Fruit fly (Drosophila melanogaster) whole organism, embryonic: ENCODE results near the gene Cpsf100.

ENCODE experiments used
- CG14667 ChIP-seq: fragments of 200-800 bp; sonication (Bioruptor generic); IDR thresholded peaks from 2 replicates; pipeline ENCODE4 v1.3.6; 2022; ENCODE audit warnings: missing biosample characterization, missing genetic modification characterization
- CG2202 ChIP-seq: fragments of 200-800 bp; sonication (Bioruptor generic); optimal IDR thresholded peaks from 2 replicates; lab custom pipeline; 2018; ENCODE audit warnings: missing biosample characterization, mild to moderate bottlenecking, missing genetic modification characterization
- CG2875 ChIP-seq: fragments of 200-800 bp; sonication (Bioruptor generic); optimal IDR thresholded peaks from 2 replicates; lab custom pipeline; 2017; ENCODE audit warnings: missing biosample characterization, mild to moderate bottlenecking, missing genetic modification characterization, missing genetic modification reagents
- E2f1 ChIP-seq: fragments of 200-800 bp; sonication (Bioruptor generic); IDR thresholded peaks from 2 replicates; pipeline ENCODE4 v1.3.6; 2022; ENCODE audit warnings: missing biosample characterization, missing genetic modification characterization
- Hr78 ChIP-seq, 2 experiments: fragments of 200-800 bp in 1 of 2; fragments of >200 bp in 1 of 2; sonication (Bioruptor generic) in 1 of 2; optimal IDR thresholded peaks; 2 replicates each; lab custom pipeline; 2017 to 2019; ENCODE audit warnings: missing biosample characterization in 2 of 2, missing genetic modification characterization in 2 of 2, mild to moderate bottlenecking in 1 of 2, moderate library complexity in 1 of 2
- Mes4 ChIP-seq: fragments of 200-800 bp; sonication (Bioruptor generic); optimal IDR thresholded peaks from 2 replicates; lab custom pipeline; 2016; ENCODE audit warnings: missing biosample characterization, missing genetic modification characterization
- Ravus ChIP-seq: fragments of 200-800 bp; sonication (Bioruptor generic); IDR thresholded peaks from 2 replicates; pipeline ENCODE4 v1.3.6; 2022; ENCODE audit warnings: missing biosample characterization, missing genetic modification characterization
- Xrp1 ChIP-seq: fragments of 200-800 bp; sonication (Bioruptor generic); IDR thresholded peaks from 2 replicates; pipeline ENCODE4 v1.3.6; 2022; ENCODE audit warnings: missing biosample characterization, missing genetic modification characterization
- eve ChIP-seq, 2 experiments: fragments of >200 bp; optimal IDR thresholded peaks; 2 replicates each; lab custom pipeline; 2017; ENCODE audit warnings: missing biosample characterization in 2 of 2, missing genetic modification characterization in 2 of 2
- lilli ChIP-seq: fragments of 200-800 bp; sonication (Bioruptor generic); optimal IDR thresholded peaks from 3 replicates; lab custom pipeline; 2016; ENCODE audit warnings: missing biosample characterization, missing genetic modification characterization
- onecut ChIP-seq: fragments of 200-800 bp; sonication (Bioruptor generic); IDR thresholded peaks from 2 replicates; pipeline ENCODE4 v1.3.6; 2022; ENCODE audit warnings: missing biosample characterization, missing genetic modification characterization
- peb ChIP-seq: fragments of 200-800 bp; sonication (Bioruptor generic); IDR thresholded peaks from 2 replicates; pipeline ENCODE4 v1.3.6; 2022; ENCODE audit warnings: missing biosample characterization, missing genetic modification characterization
- sens ChIP-seq: fragments of 200-800 bp; sonication (Bioruptor generic); peaks from one replicate; lab custom pipeline; 2016; ENCODE audit warnings: missing biosample characterization, missing genetic modification characterization
- sr ChIP-seq: fragments of 200-800 bp; sonication (Bioruptor generic); IDR thresholded peaks from 3 replicates; pipeline ENCODE4 v1.3.6; 2022; ENCODE audit warnings: missing biosample characterization, missing genetic modification characterization

DNA sequence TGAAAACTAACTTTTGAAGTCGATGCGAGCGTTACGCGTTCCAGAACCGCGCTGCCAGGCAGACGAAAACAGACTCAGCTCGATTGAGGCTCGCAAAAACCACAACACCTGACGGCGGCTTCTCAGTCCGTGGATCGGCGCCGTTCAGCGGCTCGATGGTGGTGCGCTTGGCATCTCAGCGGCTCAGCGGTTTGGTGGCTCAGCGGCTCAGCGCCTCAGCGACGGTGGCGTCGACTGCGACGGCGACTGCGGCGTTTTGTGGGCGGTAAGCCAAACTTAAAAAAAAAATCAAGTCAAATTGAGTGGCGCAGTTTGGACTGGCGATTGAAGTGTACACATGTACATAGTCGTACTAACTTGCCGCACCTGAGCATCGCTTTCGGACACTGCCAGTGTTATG is 14.0 kb upstream of the Cpsf100 start, which contains the start of gene wat:
- TF ChIP-seq Ravus (GFP tag; lab: Robert Waterston, UW) = no peak
- no peak for TF ChIP-seq Xrp1 (GFP tag; lab: Robert Waterston, UW)
- no peak for TF ChIP-seq CG14667 (GFP tag; lab: Robert Waterston, UW)
- no peak for TF ChIP-seq E2f1 (GFP tag; lab: Robert Waterston, UW)
- no peak for TF ChIP-seq peb (GFP tag; lab: Robert Waterston, UW)
- no peak for TF ChIP-seq Hr78 (GFP tag; optimal IDR thresholded peaks at IDR 0.05; lab: Kevin White, UChicago)
- TF ChIP-seq CG2202 (tag; lab: Kevin White, UChicago) = no peak
- no peak for TF ChIP-seq sr (GFP tag; lab: Robert Waterston, UW)
- no peak for TF ChIP-seq lilli (GFP tag; lab: Kevin White, UChicago)
- no peak for TF ChIP-seq onecut (GFP tag; lab: Robert Waterston, UW)
- TF ChIP-seq eve (GFP tag; optimal IDR thresholded peaks at IDR 0.05; lab: Kevin White, UChicago) = no peak
- no peak for TF ChIP-seq CG2875
- TF ChIP-seq Mes4 = no peak
- TF ChIP-seq sens (GFP tag; lab: Kevin White, UChicago) = no peak
